Worm (Caenorhabditis elegans) whole organism, L1 larva: Measurements from ENCODE around the gene T12B5.14.

Source experiments
- ama-1 ChIP-seq: fragments of 150-350 bp; optimal IDR thresholded peaks from 2 replicates; lab custom pipeline; 2014
- elt-3 ChIP-seq, 6 experiments: fragments of 150-350 bp in 1 of 6; sonication (generic microtip); optimal IDR thresholded peaks; 2 replicates each; lab custom pipeline; 2017 to 2018; ENCODE audit warnings: missing biosample characterization in 6 of 6, missing genetic modification characterization in 6 of 6, inconsistent platforms in 1 of 6
- fkh-10 ChIP-seq: sonication (generic microtip); optimal IDR thresholded peaks from 2 replicates; lab custom pipeline; 2017; ENCODE audit warnings: missing biosample characterization, missing genetic modification reagents, missing genetic modification characterization
- jun-1 ChIP-seq: fragments of 150-350 bp; optimal IDR thresholded peaks from 2 replicates; lab custom pipeline; 2014; ENCODE audit warnings: missing biosample characterization, missing genetic modification reagents, missing genetic modification characterization
- lsy-2 ChIP-seq, 2 experiments: fragments of 150-350 bp; optimal IDR thresholded peaks; 2 replicates each; lab custom pipeline; 2014; ENCODE audit warnings: missing biosample characterization in 2 of 2, missing genetic modification characterization in 2 of 2
- mdl-1 ChIP-seq, 2 experiments: fragments of 150-350 bp; optimal IDR thresholded peaks; 2 replicates each; lab custom pipeline; 2014 to 2017; ENCODE audit warnings: missing biosample characterization in 2 of 2, missing genetic modification characterization in 2 of 2, inconsistent platforms in 1 of 2
- nhr-90 ChIP-seq: sonication (generic microtip); optimal IDR thresholded peaks from 2 replicates; lab custom pipeline; 2016; ENCODE audit warnings: mild to moderate bottlenecking, missing genetic modification characterization, missing compliant biosample characterization; ENCODE audit not compliant: poor library complexity
- pag-3 ChIP-seq: sonication (generic microtip); optimal IDR thresholded peaks from 2 replicates; lab custom pipeline; 2017; ENCODE audit warnings: missing genetic modification characterization, mild to moderate bottlenecking, missing compliant biosample characterization, antibody characterized with exemption, borderline replicate concordance; ENCODE audit not compliant: insufficient read depth
- tbx-2 ChIP-seq: sonication (generic microtip); optimal IDR thresholded peaks from 2 replicates; lab custom pipeline; 2016; ENCODE audit warnings: missing genetic modification characterization, missing compliant biosample characterization
- ztf-4 ChIP-seq: fragments of 150-350 bp; optimal IDR thresholded peaks from 2 replicates; lab custom pipeline; 2014; ENCODE audit warnings: missing biosample characterization, missing genetic modification characterization

DNA sequence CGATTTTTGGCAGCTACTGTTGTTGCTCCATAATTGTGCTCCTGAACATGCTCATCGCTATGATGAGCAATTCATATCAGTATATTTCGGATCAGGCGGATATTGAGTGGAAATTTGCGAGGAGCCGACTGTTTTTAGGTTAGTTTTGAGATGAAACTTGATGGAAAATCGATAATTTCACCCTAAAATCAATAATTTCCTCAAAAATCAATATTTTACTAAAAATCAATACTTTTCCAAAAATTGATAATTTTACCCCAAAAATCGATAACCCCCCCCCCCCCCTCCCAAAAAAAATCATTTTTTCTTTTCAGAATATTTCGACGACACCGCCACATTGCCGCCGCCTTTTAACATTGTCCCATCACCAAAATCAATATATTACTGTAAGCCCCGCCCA lies 44.2 kb downstream of the T12B5.14 start:
- TF ChIP-seq mdl-1 (tag; optimal IDR thresholded peaks at IDR 0.05; lab: Kevin White, UChicago) (no peak), pag-3 (tag; lab: Kevin White, UChicago) (no peak), elt-3 (tag; optimal IDR thresholded peaks at IDR 0.05; lab: Kevin White, UChicago) (no peak), nhr-90 (tag; lab: Kevin White, UChicago) (no peak), tbx-2 (no peak), ztf-4 (tag; lab: Kevin White, UChicago) (no peak), lsy-2 (tag; optimal IDR thresholded peaks at IDR 0.05; lab: Kevin White, UChicago) (no peak), ama-1 (no peak), fkh-10 (no peak), jun-1 (no peak)
